Fruit fly (Drosophila melanogaster) whole organism, embryonic: ENCODE measurements around the gene CG43731.

Experiments
- Bgb ChIP-seq: fragments of 200-800 bp; sonication (Bioruptor generic); IDR thresholded peaks from 2 replicates; pipeline ENCODE4 v1.3.6; 2022; ENCODE audit warnings: missing biosample characterization, missing genetic modification characterization; ENCODE audit not compliant: partially characterized antibody
- CG11456 ChIP-seq: fragments of 200-800 bp; sonication (Bioruptor generic); IDR thresholded peaks from 3 replicates; pipeline ENCODE4 v1.3.6; 2022; ENCODE audit warnings: missing biosample characterization, missing genetic modification characterization
- CG12659 ChIP-seq: fragments of 200-800 bp; sonication (Bioruptor generic); optimal IDR thresholded peaks from 3 replicates; lab custom pipeline; 2017; ENCODE audit warnings: mild to moderate bottlenecking, missing biosample characterization, missing genetic modification reagents, missing genetic modification characterization
- CG14860 ChIP-seq: fragments of 200-800 bp; sonication (Bioruptor generic); IDR thresholded peaks from 3 replicates; pipeline ENCODE4 v1.3.6; 2022; ENCODE audit warnings: missing biosample characterization, missing genetic modification characterization; ENCODE audit not compliant: partially characterized antibody
- CG16813 ChIP-seq: fragments of 200-800 bp; sonication (Bioruptor generic); IDR thresholded peaks from 3 replicates; pipeline ENCODE4 v1.3.6; 2022; ENCODE audit warnings: missing biosample characterization, missing genetic modification characterization; ENCODE audit not compliant: partially characterized antibody
- CG17186 ChIP-seq: fragments of 200-800 bp; sonication (Bioruptor generic); optimal IDR thresholded peaks from 3 replicates; lab custom pipeline; 2017; ENCODE audit warnings: missing biosample characterization, missing genetic modification reagents, missing genetic modification characterization
- CG17361 ChIP-seq: fragments of 200-800 bp; sonication (Bioruptor generic); IDR thresholded peaks from 3 replicates; pipeline ENCODE4 v1.3.6; 2022; ENCODE audit warnings: missing biosample characterization, missing genetic modification characterization
- CG17802 ChIP-seq: fragments of 200-800 bp; sonication (Bioruptor generic); optimal IDR thresholded peaks from 2 replicates; lab custom pipeline; 2018; ENCODE audit warnings: missing biosample characterization, mild to moderate bottlenecking, missing genetic modification characterization, moderate library complexity
- CG18599 ChIP-seq: fragments of 200-800 bp; sonication (Bioruptor generic); optimal IDR thresholded peaks from 3 replicates; lab custom pipeline; 2017; ENCODE audit warnings: missing biosample characterization, missing genetic modification characterization, mild to moderate bottlenecking, moderate library complexity, missing genetic modification reagents
- CG2129 ChIP-seq: fragments of 200-800 bp; sonication (Bioruptor generic); IDR thresholded peaks from 2 replicates; pipeline ENCODE4 v1.3.6; 2022; ENCODE audit warnings: missing biosample characterization, missing genetic modification characterization; ENCODE audit not compliant: partially characterized antibody
- CG30020 ChIP-seq: fragments of 200-800 bp; optimal IDR thresholded peaks from 2 replicates; lab custom pipeline; 2019; ENCODE audit warnings: missing biosample characterization, mild to moderate bottlenecking, missing genetic modification characterization, moderate library complexity
- CG32772 ChIP-seq: fragments of 200-800 bp; sonication (Bioruptor generic); IDR thresholded peaks from 2 replicates; pipeline ENCODE4 v1.3.6; 2022; ENCODE audit warnings: missing biosample characterization, missing genetic modification characterization
- CG4617 ChIP-seq: fragments of 200-800 bp; sonication (Bioruptor generic); optimal IDR thresholded peaks from 3 replicates; lab custom pipeline; 2016; ENCODE audit warnings: missing biosample characterization, missing genetic modification characterization, borderline replicate concordance
- CG6791 ChIP-seq: fragments of 200-800 bp; sonication (Bioruptor generic); IDR thresholded peaks from 3 replicates; pipeline ENCODE4 v1.3.6; 2022; ENCODE audit warnings: missing biosample characterization, missing genetic modification characterization; ENCODE audit not compliant: partially characterized antibody
- CG7928 ChIP-seq: fragments of 200-800 bp; sonication (Bioruptor generic); optimal IDR thresholded peaks from 2 replicates; lab custom pipeline; 2017; ENCODE audit warnings: missing biosample characterization, mild to moderate bottlenecking, missing genetic modification characterization
- CoRest ChIP-seq: fragments of 200-800 bp; sonication (Bioruptor generic); optimal IDR thresholded peaks from 3 replicates; lab custom pipeline; 2018; ENCODE audit warnings: missing biosample characterization, mild to moderate bottlenecking, missing genetic modification characterization, moderate library complexity
- Doc3 ChIP-seq: fragments of 200-800 bp; sonication (Bioruptor generic); IDR thresholded peaks from 3 replicates; pipeline ENCODE4 v1.3.6; 2022; ENCODE audit warnings: missing biosample characterization, missing genetic modification characterization; ENCODE audit not compliant: partially characterized antibody
- Dref ChIP-seq: fragments of 200-800 bp; sonication (Bioruptor generic); IDR thresholded peaks from 2 replicates; pipeline ENCODE4 v1.3.6; 2022; ENCODE audit warnings: missing biosample characterization, missing genetic modification characterization
- E2f2 ChIP-seq: fragments of 200-800 bp; sonication (Bioruptor generic); IDR thresholded peaks from 2 replicates; pipeline ENCODE4 v1.3.6; 2022; ENCODE audit warnings: missing biosample characterization, missing genetic modification characterization
- Ets97D ChIP-seq: fragments of 200-800 bp; sonication (Bioruptor generic); optimal IDR thresholded peaks from 3 replicates; lab custom pipeline; 2016; ENCODE audit warnings: missing biosample characterization, missing genetic modification characterization
- Hr39 ChIP-seq: fragments of >200 bp; optimal IDR thresholded peaks from 2 replicates; lab custom pipeline; 2017
- Hsf ChIP-seq: fragments of 200-800 bp; sonication (Bioruptor generic); optimal IDR thresholded peaks from 3 replicates; lab custom pipeline; 2016; ENCODE audit warnings: missing biosample characterization, missing genetic modification characterization
- Med ChIP-seq: fragments of 200-800 bp; sonication (Bioruptor generic); peaks from one replicate; lab custom pipeline; 2016; ENCODE audit warnings: missing biosample characterization, missing genetic modification characterization, mild to moderate bottlenecking, inconsistent platforms, moderate library complexity
- Myb ChIP-seq: fragments of 200-800 bp; sonication (Bioruptor generic); optimal IDR thresholded peaks from 2 replicates; lab custom pipeline; 2016; ENCODE audit warnings: missing biosample characterization, missing genetic modification characterization
- Rfx ChIP-seq: fragments of 200-800 bp; sonication (Bioruptor generic); IDR thresholded peaks from 2 replicates; pipeline ENCODE4 v1.3.6; 2022; ENCODE audit warnings: missing biosample characterization, missing genetic modification characterization
- Scr ChIP-seq: fragments of 200-800 bp; sonication (Bioruptor generic); IDR thresholded peaks from 2 replicates; pipeline ENCODE4 v1.3.6; 2022; ENCODE audit warnings: missing biosample characterization, missing genetic modification characterization; ENCODE audit not compliant: partially characterized antibody
- Usf ChIP-seq: fragments of 200-800 bp; sonication (Bioruptor generic); optimal IDR thresholded peaks from 2 replicates; lab custom pipeline; 2017; ENCODE audit warnings: missing genotype, missing biosample characterization, missing genetic modification characterization
- YL-1 ChIP-seq: fragments of 200-800 bp; sonication (Bioruptor generic); optimal IDR thresholded peaks from 3 replicates; lab custom pipeline; 2017; ENCODE audit warnings: missing biosample characterization, mild to moderate bottlenecking, missing genetic modification characterization
- amos ChIP-seq: fragments of 200-800 bp; sonication (Bioruptor generic); IDR thresholded peaks from 2 replicates; pipeline ENCODE4 v1.3.6; 2022; ENCODE audit warnings: missing biosample characterization, missing genetic modification characterization; ENCODE audit not compliant: partially characterized antibody
- bbx ChIP-seq: fragments of 200-800 bp; sonication (Bioruptor generic); IDR thresholded peaks from 2 replicates; pipeline ENCODE4 v1.3.6; 2022; ENCODE audit warnings: missing biosample characterization, missing genetic modification characterization; ENCODE audit not compliant: partially characterized antibody
- cas ChIP-seq: fragments of 200-800 bp; sonication (Bioruptor generic); IDR thresholded peaks from 2 replicates; pipeline ENCODE4 v1.3.6; 2022; ENCODE audit warnings: missing biosample characterization, missing genetic modification characterization
- chinmo ChIP-seq: fragments of 200-800 bp; sonication (Bioruptor generic); IDR thresholded peaks from 4 replicates; pipeline ENCODE4 v1.3.6; 2022; ENCODE audit warnings: missing biosample characterization, missing genetic modification characterization; ENCODE audit not compliant: partially characterized antibody
- chn ChIP-seq: fragments of 200-800 bp; sonication (Bioruptor generic); optimal IDR thresholded peaks from 2 replicates; lab custom pipeline; 2016; ENCODE audit warnings: missing biosample characterization, missing genetic modification characterization
- dmrt99B ChIP-seq: fragments of 200-800 bp; sonication (Bioruptor generic); optimal IDR thresholded peaks from 2 replicates; lab custom pipeline; 2018; ENCODE audit warnings: missing biosample characterization, mild to moderate bottlenecking, missing genetic modification characterization, moderate library complexity
- hth ChIP-seq: fragments of >200 bp; optimal IDR thresholded peaks from 2 replicates; lab custom pipeline; 2017; ENCODE audit warnings: inconsistent platforms
- inv ChIP-seq: fragments of 200-800 bp; sonication (Bioruptor generic); IDR thresholded peaks from 2 replicates; pipeline ENCODE4 v1.3.6; 2022; ENCODE audit warnings: missing biosample characterization, missing genetic modification characterization; ENCODE audit not compliant: partially characterized antibody
- jing ChIP-seq: fragments of 200-800 bp; sonication (Bioruptor generic); optimal IDR thresholded peaks from 2 replicates; lab custom pipeline; 2018; ENCODE audit warnings: missing biosample characterization, mild to moderate bottlenecking, missing genetic modification characterization
- knrl ChIP-seq: fragments of 200-800 bp; sonication (Bioruptor generic); IDR thresholded peaks from 3 replicates; pipeline ENCODE4 v1.3.6; 2022; ENCODE audit warnings: missing biosample characterization, missing genetic modification characterization; ENCODE audit not compliant: partially characterized antibody
- lilli ChIP-seq: fragments of 200-800 bp; sonication (Bioruptor generic); optimal IDR thresholded peaks from 3 replicates; lab custom pipeline; 2016; ENCODE audit warnings: missing biosample characterization, missing genetic modification characterization
- mld ChIP-seq: fragments of 200-800 bp; sonication (Bioruptor generic); IDR thresholded peaks from 3 replicates; pipeline ENCODE4 v1.3.6; 2022; ENCODE audit warnings: missing biosample characterization, missing genetic modification characterization; ENCODE audit not compliant: partially characterized antibody
- onecut ChIP-seq: fragments of 200-800 bp; sonication (Bioruptor generic); IDR thresholded peaks from 2 replicates; pipeline ENCODE4 v1.3.6; 2022; ENCODE audit warnings: missing biosample characterization, missing genetic modification characterization
- pzg ChIP-seq: fragments of 200-800 bp; sonication (Bioruptor generic); optimal IDR thresholded peaks from 3 replicates; lab custom pipeline; 2018; ENCODE audit warnings: missing biosample characterization, mild to moderate bottlenecking, missing genetic modification characterization, moderate library complexity
- sens ChIP-seq: fragments of 200-800 bp; sonication (Bioruptor generic); peaks from one replicate; lab custom pipeline; 2016; ENCODE audit warnings: missing biosample characterization, missing genetic modification characterization
- sens-2 ChIP-seq: fragments of 200-800 bp; sonication (Bioruptor generic); IDR thresholded peaks from 2 replicates; pipeline ENCODE4 v1.3.6; 2022; ENCODE audit warnings: missing biosample characterization, missing genetic modification characterization
- trem ChIP-seq: fragments of 200-800 bp; optimal IDR thresholded peaks from 3 replicates; lab custom pipeline; 2019; ENCODE audit warnings: missing biosample characterization, mild to moderate bottlenecking, missing genetic modification characterization, moderate library complexity
- tx ChIP-seq: fragments of 200-800 bp; sonication (Bioruptor generic); optimal IDR thresholded peaks from 2 replicates; lab custom pipeline; 2016; ENCODE audit warnings: missing biosample characterization, missing genetic modification characterization
- unc-4 ChIP-seq: fragments of 200-800 bp; sonication (Bioruptor generic); IDR thresholded peaks from 2 replicates; pipeline ENCODE4 v1.3.6; 2022; ENCODE audit warnings: missing biosample characterization, missing genetic modification characterization; ENCODE audit not compliant: partially characterized antibody
- vnd ChIP-seq: fragments of 200-800 bp; sonication (Bioruptor generic); IDR thresholded peaks from 3 replicates; pipeline ENCODE4 v1.3.6; 2022; ENCODE audit warnings: missing biosample characterization, missing genetic modification characterization; ENCODE audit not compliant: partially characterized antibody
- zen2 ChIP-seq: fragments of 200-800 bp; sonication (Bioruptor generic); IDR thresholded peaks from 3 replicates; pipeline ENCODE4 v1.3.6; 2022; ENCODE audit warnings: missing biosample characterization, missing genetic modification characterization; ENCODE audit not compliant: partially characterized antibody

CG43731 gene

DNA sequence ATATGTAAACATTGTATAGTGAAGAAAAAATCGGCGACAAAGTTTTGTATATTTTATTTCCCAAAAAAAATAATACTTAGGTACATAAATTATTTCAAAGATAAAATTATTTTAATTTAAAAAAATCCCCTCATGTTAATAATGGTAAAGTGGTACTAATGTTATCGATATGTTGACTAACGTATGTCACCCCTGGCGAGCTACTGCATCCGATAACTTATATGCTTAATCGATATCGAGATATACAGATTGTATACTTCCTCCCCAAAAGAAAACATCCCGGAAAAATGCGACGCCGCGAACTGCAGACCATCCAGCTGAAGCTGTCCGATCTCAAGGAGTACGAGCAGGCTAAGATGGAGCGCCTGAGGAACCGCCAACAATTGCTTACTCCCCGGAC is 37.1 kb upstream of the CG43731 start, which contains the start of gene CG17343 (continued):
- TF ChIP-seq CG30020 (peak; percentile 5), jing (no peak), YL-1 (GFP tag; lab: Kevin White, UChicago) (peak; percentile 74), Ets97D (GFP tag; lab: Kevin White, UChicago) (peak; percentile 25), chinmo (GFP tag; lab: Robert Waterston, UW) (peak; percentile 93; the same call in 3 of the 4 replicates), Dref (GFP tag; lab: Robert Waterston, UW) (peak; percentile 91), pzg (GFP tag; lab: Kevin White, UChicago) (peak; percentile 44), CG6791 (GFP tag; lab: Robert Waterston, UW) (peak; percentile 98), trem (peak; percentile 46), CG2129 (GFP tag; lab: Robert Waterston, UW) (peak; percentile 32; the same call in 1 of the 2 replicates), Hsf (no peak), CG17802 (no peak), CG17186 (GFP tag; lab: Kevin White, UChicago) (no peak), tx (no peak), cas (GFP tag; lab: Robert Waterston, UW) (no peak), CG11456 (GFP tag; lab: Robert Waterston, UW) (no peak), bbx (GFP tag; lab: Robert Waterston, UW) (peak; percentile 95), mld (GFP tag; lab: Robert Waterston, UW) (peak; percentile 98), dmrt99B (no peak), inv (GFP tag; lab: Robert Waterston, UW) (peak; percentile 81), CG7928 (GFP tag; lab: Kevin White, UChicago) (peak; percentile 81), Scr (GFP tag; lab: Robert Waterston, UW) (peak; percentile 83), Med (GFP tag; lab: Kevin White, UChicago) (peak; percentile 40), zen2 (GFP tag; lab: Robert Waterston, UW) (peak; percentile 98), sens (peak; percentile 6), CG18599 (GFP tag; lab: Kevin White, UChicago) (no peak), Hr39 (lab: Kevin White, UChicago) (no peak), onecut (GFP tag; lab: Robert Waterston, UW) (peak; percentile 21; the same call in 1 of the 2 replicates), CG17361 (GFP tag; lab: Robert Waterston, UW) (no peak), Myb (GFP tag; lab: Kevin White, UChicago) (peak; percentile 33), Usf (GFP tag; lab: Kevin White, UChicago) (no peak), amos (peak; percentile 86), CG12659 (GFP tag; lab: Kevin White, UChicago) (peak; percentile 41), Rfx (GFP tag; lab: Robert Waterston, UW) (no peak), vnd (peak; percentile 90), knrl (GFP tag; lab: Robert Waterston, UW) (peak; percentile 72; the same call in 2 of the 3 replicates), CG4617 (GFP tag; lab: Kevin White, UChicago) (peak; percentile 41), CG32772 (GFP tag; lab: Robert Waterston, UW) (no peak), hth (lab: Kevin White, UChicago) (no peak), CG14860 (peak; percentile 94), chn (no peak), CG16813 (peak; percentile 87), CoRest (peak; percentile 3), unc-4 (peak; percentile 72), Bgb (GFP tag; lab: Robert Waterston, UW) (peak; percentile 91), E2f2 (GFP tag; lab: Robert Waterston, UW) (peak; percentile 53), lilli (no peak), Doc3 (GFP tag; lab: Robert Waterston, UW) (peak; percentile 77), sens-2 (no peak)
